Fruit fly (Drosophila melanogaster) whole organism, wandering third instar larva: Measurements from ENCODE around the gene Oseg1.
A peak's percentile ranks its signal among the peaks of the same experiment; 100 is the strongest.

ENCODE experiments used
- Jra ChIP-seq: sonication (Bioruptor generic); optimal IDR thresholded peaks from 2 replicates; lab custom pipeline; 2016; ENCODE audit warnings: missing biosample characterization, missing genetic modification characterization
- pan ChIP-seq: fragments of >200 bp; optimal IDR thresholded peaks from 2 replicates; lab custom pipeline; 2017
- sage ChIP-seq: fragments of 200-800 bp; sonication (Bioruptor generic); optimal IDR thresholded peaks from 2 replicates; lab custom pipeline; 2016; ENCODE audit warnings: missing biosample characterization, mild to moderate bottlenecking, missing genetic modification characterization
- sv ChIP-seq: fragments of 200-800 bp; sonication (Bioruptor generic); optimal IDR thresholded peaks from 3 replicates; lab custom pipeline; 2016; ENCODE audit warnings: missing biosample characterization, missing genetic modification characterization

DNA sequence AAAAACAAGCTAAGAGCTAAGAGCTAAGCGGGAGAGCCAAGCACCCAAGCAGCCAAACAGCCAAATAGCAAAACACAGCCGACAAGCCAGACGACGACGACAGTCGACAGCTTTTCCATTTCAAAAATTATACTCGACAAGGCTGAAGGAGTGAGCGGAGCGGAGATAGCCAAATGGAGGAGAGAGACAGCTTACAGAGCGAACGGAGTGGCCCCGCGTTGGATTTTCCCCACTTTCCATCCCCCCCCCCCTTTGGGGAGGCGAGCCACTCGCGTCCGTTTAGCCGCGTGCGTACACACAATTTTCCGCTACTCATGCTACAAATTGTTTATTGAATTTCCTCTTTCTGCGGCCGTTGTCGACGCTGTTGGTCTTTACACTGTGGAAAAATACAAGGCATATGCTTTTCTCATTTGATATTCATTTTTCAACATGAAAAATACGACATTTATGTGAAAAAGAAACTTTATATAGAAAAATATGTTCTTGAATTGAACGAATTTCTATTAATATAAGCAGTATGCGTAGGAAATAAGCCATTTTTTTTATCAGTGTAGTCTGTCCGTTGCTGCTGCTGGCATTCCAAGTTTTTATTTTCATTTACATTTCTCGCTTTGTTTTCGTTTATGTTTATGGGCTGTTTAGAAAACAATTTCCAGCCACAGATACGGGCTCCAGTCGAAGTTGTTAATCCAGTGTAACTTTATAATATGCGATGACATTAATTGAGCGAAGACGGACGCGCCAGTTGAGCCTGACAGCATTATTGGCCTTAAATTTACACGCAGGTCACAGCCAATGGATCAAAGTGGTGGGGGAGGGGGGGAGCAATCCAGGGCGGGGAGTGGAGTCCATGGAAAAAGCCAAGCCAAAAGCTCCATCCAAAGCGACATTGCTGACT, 45.5 kb upstream of the Oseg1 start:
- TF ChIP-seq Jra (peak; percentile 45), sv (peak; percentile 97), pan (lab: Kevin White, UChicago) (no peak), sage (GFP tag; lab: Kevin White, UChicago) (peak; percentile 70)
